Fruit fly (Drosophila melanogaster): ENCODE data around the gene CG5958.

The CG5958 gene

dm6 chr2L:7411947-7412621 lies 21.2 kb downstream of the CG5958 start, which contains the start of gene chm (continued):
- TF ChIP-seq CG32772 (GFP tag; IDR thresholded peaks at IDR 0.05) (no peak), so (GFP tag; IDR thresholded peaks at IDR 0.05) (no peak), Dip2 (GFP tag; IDR thresholded peaks at IDR 0.05) (no peak), MBD-R2 (GFP tag; IDR thresholded peaks at IDR 0.05) (peak; percentile 88), gro (GFP tag; optimal IDR thresholded peaks at IDR 0.05) (peak; percentile 7), HHEX (GFP tag; optimal IDR thresholded peaks at IDR 0.05) (no peak), ssp (GFP tag; IDR thresholded peaks at IDR 0.05) (no peak), CG18476 (GFP tag; optimal IDR thresholded peaks at IDR 0.05) (no peak), Camta (GFP tag; optimal IDR thresholded peaks at IDR 0.05) (no peak), Nf-YC (tag; optimal IDR thresholded peaks at IDR 0.05) (peak; percentile 26), CG11456 (GFP tag; IDR thresholded peaks at IDR 0.05) (no peak; the same call in 2 of the 3 replicates), gce (GFP tag; IDR thresholded peaks at IDR 0.05) (no peak), aop (GFP tag; IDR thresholded peaks at IDR 0.05) (no peak), CG1603 (tag; optimal IDR thresholded peaks at IDR 0.05) (peak; percentile 67), pros (GFP tag; optimal IDR thresholded peaks at IDR 0.05) (no peak), Fer1 (GFP tag; optimal IDR thresholded peaks at IDR 0.05) (peak; percentile 21), dati (GFP tag; IDR thresholded peaks at IDR 0.05) (no peak), CG12155 (GFP tag; optimal IDR thresholded peaks at IDR 0.05) (no peak), CG7963 (GFP tag; IDR thresholded peaks at IDR 0.05; ENCODE audit: partially characterized antibody) (peak; percentile 83), Hr3 (GFP tag; optimal IDR thresholded peaks at IDR 0.05) (peak; percentile 28), CG10274 (GFP tag; optimal IDR thresholded peaks at IDR 0.05) (no peak), CG3847 (GFP tag; IDR thresholded peaks at IDR 0.05) (peak; percentile 76), salm (tag; optimal IDR thresholded peaks at IDR 0.05) (no peak), CG33557 (GFP tag; optimal IDR thresholded peaks at IDR 0.05) (no peak), sna (GFP tag; IDR thresholded peaks at IDR 0.05; ENCODE audit: partially characterized antibody) (peak; percentile 90), E2f2 (GFP tag; IDR thresholded peaks at IDR 0.05) (peak; percentile 54), zf30C (GFP tag; optimal IDR thresholded peaks at IDR 0.05) (no peak), CG7839 (tag; optimal IDR thresholded peaks at IDR 0.05) (peak; percentile 34), wor (GFP tag; IDR thresholded peaks at IDR 0.05) (no peak), CG17385 (GFP tag; optimal IDR thresholded peaks at IDR 0.05) (peak; percentile 7), GATAe (GFP tag; conservative IDR thresholded peaks at IDR 0.05) (no peak), sqz (GFP tag; optimal IDR thresholded peaks at IDR 0.05) (no peak), CG4404 (GFP tag; IDR thresholded peaks at IDR 0.05) (no peak), pho (GFP tag; optimal IDR thresholded peaks at IDR 0.05) (peak; percentile 75), Ptx1 (GFP tag; IDR thresholded peaks at IDR 0.05) (peak; percentile 32), ind (GFP tag; optimal IDR thresholded peaks at IDR 0.05) (no peak), CG7987 (GFP tag; optimal IDR thresholded peaks at IDR 0.05) (no peak), Sry-δ (GFP tag; optimal IDR thresholded peaks at IDR 0.05) (peak; percentile 92), Rx (GFP tag; IDR thresholded peaks at IDR 0.05) (no peak), Aef1 (GFP tag; IDR thresholded peaks at IDR 0.05) (no peak; the same call in 2 of the 3 replicates), CG2202 (tag; optimal IDR thresholded peaks at IDR 0.05) (no peak), wdn (GFP tag; IDR thresholded peaks at IDR 0.05) (no peak), CG30020 (tag; optimal IDR thresholded peaks at IDR 0.05) (peak; percentile 55), CG4328 (GFP tag; optimal IDR thresholded peaks at IDR 0.05) (no peak), Dip3 (GFP tag; optimal IDR thresholded peaks at IDR 0.05) (no peak), CG16813 (GFP tag; IDR thresholded peaks at IDR 0.05; ENCODE audit: partially characterized antibody) (peak; percentile 90), slp2 (GFP tag; optimal IDR thresholded peaks at IDR 0.05) (no peak), amos (GFP tag; IDR thresholded peaks at IDR 0.05; ENCODE audit: partially characterized antibody) (peak; percentile 92), CG13894 (tag; optimal IDR thresholded peaks at IDR 0.05) (no peak), crc (GFP tag; optimal IDR thresholded peaks at IDR 0.05) (no peak), Mes4 (GFP tag; optimal IDR thresholded peaks at IDR 0.05) (no peak)
